Worm (Caenorhabditis elegans) whole organism, L4/young adult: Measurements from ENCODE around the gene srd-10.

Experiments used
- W03F9.2 ChIP-seq: fragments of 150-350 bp; optimal IDR thresholded peaks from 2 replicates; lab custom pipeline; 2014; ENCODE audit warnings: missing biosample characterization, missing genetic modification characterization
- him-1 ChIP-seq: sonication (generic microtip); optimal IDR thresholded peaks from 2 replicates; lab custom pipeline; 2016; ENCODE audit warnings: missing genotype, missing genetic modification reagents, missing genetic modification characterization, missing compliant biosample characterization

DNA sequence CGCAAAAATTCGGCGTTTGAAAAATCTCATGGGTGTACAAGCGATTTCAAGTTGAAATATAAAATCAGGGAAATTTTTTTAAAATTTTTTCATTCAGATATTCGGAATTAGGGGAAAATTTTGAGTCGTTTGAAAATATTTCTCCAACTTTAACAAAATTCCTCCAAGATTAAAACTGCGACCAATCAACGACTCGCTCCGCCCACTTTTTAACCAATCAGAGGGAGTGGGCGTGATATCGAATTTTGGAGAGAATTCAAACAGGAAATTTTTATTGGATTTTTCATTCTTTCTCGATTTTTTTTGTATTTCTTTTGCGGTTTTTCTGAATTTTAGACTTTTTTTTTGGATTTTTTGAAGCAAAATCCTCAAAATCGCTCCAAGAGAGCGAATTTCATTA is 49.6 kb upstream of the srd-10 start:
- no peak for TF ChIP-seq W03F9.2 (tag; lab: Kevin White, UChicago)
- no peak for TF ChIP-seq him-1
